Worm (Caenorhabditis elegans) whole organism, L2 larva: ENCODE data around the gene Y110A2AL.7.

ENCODE experiments used
- gmeb-1 ChIP-seq: fragments of 150-350 bp; optimal IDR thresholded peaks from 2 replicates; lab custom pipeline; 2014; ENCODE audit warnings: missing biosample characterization, missing genetic modification characterization
- mab-5 ChIP-seq: fragments of 150-350 bp; optimal IDR thresholded peaks from 2 replicates; lab custom pipeline; 2014; ENCODE audit warnings: missing biosample characterization, missing genetic modification characterization

DNA sequence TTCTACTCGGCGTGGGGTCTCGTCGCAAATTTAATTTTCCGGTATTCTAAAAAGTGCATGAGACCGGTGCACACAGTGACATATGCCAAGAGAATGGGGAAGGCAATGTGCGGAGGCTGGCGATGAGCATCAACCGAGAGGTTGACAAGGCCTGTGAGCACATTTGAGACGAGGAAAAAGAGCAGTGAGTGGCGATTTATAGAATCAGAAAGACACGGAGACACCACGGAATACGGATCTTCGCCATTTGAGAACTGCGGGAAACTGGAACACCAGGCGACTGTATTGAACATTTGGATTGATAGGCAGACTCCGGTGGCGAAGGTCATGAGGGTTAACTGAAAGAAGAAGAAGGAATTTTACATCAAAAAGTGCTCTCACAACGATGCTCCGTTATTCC, 35.9 kb upstream of the Y110A2AL.7 start:
- TF ChIP-seq gmeb-1 (tag; lab: Kevin White, UChicago), result no peak
- no peak for TF ChIP-seq mab-5 (tag; lab: Kevin White, UChicago)
